Worm (Caenorhabditis elegans) whole organism, midembryonic: Measurements from ENCODE around the gene srw-12.

Experiments used
- T22C8.4 ChIP-seq: fragments of 200-800 bp; sonication (Bioruptor generic); IDR thresholded peaks from 2 replicates; pipeline ENCODE4 v1.3.6; 2022; ENCODE audit warnings: missing genetic modification characterization, missing compliant biosample characterization
- ztf-23 ChIP-seq: fragments of 200-800 bp; sonication (Bioruptor generic); IDR thresholded peaks from 2 replicates; pipeline ENCODE4 v1.3.6; 2022; ENCODE audit warnings: missing genetic modification reagents, missing genetic modification characterization, missing compliant biosample characterization

- no peak for TF ChIP-seq T22C8.4 (GFP tag; lab: Robert Waterston, UW)
- TF ChIP-seq ztf-23 = no peak
These were observed 48.9 kb downstream of the srw-12 start, which contains the start of gene cyn-3 for ce11 chrV:15189567-15189966.
